Worm (Caenorhabditis elegans): ENCODE measurements around the gene rcat-1.

ce11 chrIV:295734-296201 is 40.5 kb upstream of the rcat-1 start:
- TF ChIP-seq nhr-179 (tag; optimal IDR thresholded peaks at IDR 0.05) (no peak), ama-1 (optimal IDR thresholded peaks at IDR 0.05) (no peak), ama-1 (GFP tag; optimal IDR thresholded peaks at IDR 0.05) (no peak), egl-44 (GFP tag; IDR thresholded peaks at IDR 0.05) (0 out of 2 replicates have a peak, but pooled peaks have one; percentile 32), ZK185.1 (tag; optimal IDR thresholded peaks at IDR 0.05; ENCODE audit: poor library complexity, severe bottlenecking) (no peak), snpc-1.3 (tag; optimal IDR thresholded peaks at IDR 0.05; ENCODE audit: insufficient read depth) (no peak)
